Fruit fly (Drosophila melanogaster): ENCODE measurements around the gene CG10877.
A peak's percentile ranks its signal among the peaks of the same experiment; 100 is the strongest.

Gene CG10877

DNA sequence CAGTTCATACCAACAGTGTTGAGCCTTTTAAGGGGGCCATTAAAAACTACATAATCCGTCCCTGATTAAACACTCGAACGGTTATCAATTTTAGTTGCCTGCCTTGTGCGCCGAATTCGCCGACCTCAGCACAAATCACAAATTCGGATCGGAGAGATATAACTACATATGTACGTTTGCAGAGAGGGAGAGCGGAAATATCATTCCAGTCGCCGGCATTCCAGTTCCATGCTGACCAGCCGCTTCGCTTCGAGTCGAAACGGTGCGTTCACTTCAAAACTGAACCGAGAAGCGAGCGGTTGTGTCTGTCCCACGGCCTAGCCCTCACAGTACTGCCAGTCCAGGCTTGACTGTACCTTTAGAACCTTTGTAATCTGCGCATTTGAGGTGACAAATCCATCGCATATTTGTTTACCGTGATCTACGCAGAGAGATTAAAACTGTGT, 10.7 kb upstream of the CG10877 start (continued):
- TF ChIP-seq CG4360 (GFP tag; IDR thresholded peaks at IDR 0.05) (peak; percentile 38; the same call in 1 of the 2 replicates), sr (GFP tag; IDR thresholded peaks at IDR 0.05) (no peak), CG17612 (GFP tag; IDR thresholded peaks at IDR 0.05) (no peak), CG8290 (GFP tag; optimal IDR thresholded peaks at IDR 0.05) (no peak), CG8290 (tag; optimal IDR thresholded peaks at IDR 0.05) (peak in 1 of 2 experiments; percentile 62), CG5953 (GFP tag; IDR thresholded peaks at IDR 0.05) (no peak), HmgZ (tag; optimal IDR thresholded peaks at IDR 0.05) (peak; percentile 60), CG13424 (tag; optimal IDR thresholded peaks at IDR 0.05) (no peak), CG17385 (GFP tag; optimal IDR thresholded peaks at IDR 0.05) (peak; percentile 53), kay (GFP tag; optimal IDR thresholded peaks at IDR 0.05) (peak; percentile 5), MTF-1 (GFP tag; optimal IDR thresholded peaks at IDR 0.05; ENCODE audit: borderline replicate concordance) (no peak), exex (tag; optimal IDR thresholded peaks at IDR 0.05) (peak; percentile 82), bcd (GFP tag; optimal IDR thresholded peaks at IDR 0.05) (no peak), CG6683 (GFP tag; optimal IDR thresholded peaks at IDR 0.05) (no peak), CG3838 (GFP tag; optimal IDR thresholded peaks at IDR 0.05) (no peak), NfI (GFP tag; optimal IDR thresholded peaks at IDR 0.05) (peak; percentile 24), sim (GFP tag; IDR thresholded peaks at IDR 0.05) (no peak), CrebB (tag; optimal IDR thresholded peaks at IDR 0.05) (peak; percentile 52), Nf-YB (GFP tag; optimal IDR thresholded peaks at IDR 0.05) (no peak), ftz-f1 (GFP tag; optimal IDR thresholded peaks at IDR 0.05) (peak; percentile 38), CG34422 (GFP tag; IDR thresholded peaks at IDR 0.05) (peak; percentile 46; the same call in 1 of the 3 replicates), vnd (GFP tag; IDR thresholded peaks at IDR 0.05; ENCODE audit: partially characterized antibody) (0 out of 3 replicates have a peak, but pooled peaks have one; percentile 24), Hr51 (GFP tag; optimal IDR thresholded peaks at IDR 0.05) (no peak), B-H2 (GFP tag; optimal IDR thresholded peaks at IDR 0.05) (peak; percentile 71), lmd (GFP tag; IDR thresholded peaks at IDR 0.05) (no peak), Dek (tag; optimal IDR thresholded peaks at IDR 0.05) (peak; percentile 14), Sry-β (GFP tag; optimal IDR thresholded peaks at IDR 0.05) (no peak), CG18262 (tag; optimal IDR thresholded peaks at IDR 0.05) (no peak), B-H1 (GFP tag; IDR thresholded peaks at IDR 0.05) (no peak), Meics (GFP tag; optimal IDR thresholded peaks at IDR 0.05) (peak; percentile 7), wdn (GFP tag; IDR thresholded peaks at IDR 0.05) (peak; percentile 55; the same call in 1 of the 2 replicates), pfk (GFP tag; optimal IDR thresholded peaks at IDR 0.05) (peak; percentile 71), CG9437 (GFP tag; optimal IDR thresholded peaks at IDR 0.05) (no peak), Six4 (GFP tag; optimal IDR thresholded peaks at IDR 0.05) (no peak), Sox100B (GFP tag; optimal IDR thresholded peaks at IDR 0.05) (no peak), CG17802 (tag; optimal IDR thresholded peaks at IDR 0.05) (no peak), CG4282 (GFP tag; optimal IDR thresholded peaks at IDR 0.05) (no peak), CG11398 (GFP tag; optimal IDR thresholded peaks at IDR 0.05) (peak; percentile 2), Med (GFP tag) (peak; percentile 92), CG4820 (GFP tag; optimal IDR thresholded peaks at IDR 0.05) (no peak), ERR (GFP tag; optimal IDR thresholded peaks at IDR 0.05) (no peak), fd64A (GFP tag; optimal IDR thresholded peaks at IDR 0.05) (no peak), CG16863 (GFP tag; optimal IDR thresholded peaks at IDR 0.05) (no peak), CG2199 (GFP tag; IDR thresholded peaks at IDR 0.05) (no peak), unc-4 (GFP tag; IDR thresholded peaks at IDR 0.05; ENCODE audit: partially characterized antibody) (0 out of 2 replicates have a peak, but pooled peaks have one; percentile 38), slou (GFP tag; optimal IDR thresholded peaks at IDR 0.05) (no peak), CG13287 (GFP tag; IDR thresholded peaks at IDR 0.05; ENCODE audit: partially characterized antibody) (peak; percentile 31; the same call in 1 of the 2 replicates), CG6175 (GFP tag; IDR thresholded peaks at IDR 0.05) (no peak), CG4707 (GFP tag; optimal IDR thresholded peaks at IDR 0.05) (no peak), Stat92E (GFP tag; optimal IDR thresholded peaks at IDR 0.05) (peak in 1 of 3 experiments; percentile 26)
